Fruit fly (Drosophila melanogaster) whole organism: ENCODE results near the gene CG12984.

ENCODE experiments used
- CG8478 ChIP-seq: fragments of >200 bp; optimal IDR thresholded peaks from 2 replicates; lab custom pipeline; 2018; ENCODE audit warnings: inconsistent platforms
- Dll ChIP-seq: fragments of >200 bp; optimal IDR thresholded peaks from 2 replicates; lab custom pipeline; 2017
- EcR ChIP-seq, 2 experiments: fragments of >200 bp; optimal IDR thresholded peaks; 2 replicates each; lab custom pipeline; 2017; ENCODE audit warnings: missing biosample characterization in 2 of 2, missing genetic modification characterization in 2 of 2, missing genetic modification reagents in 2 of 2
- pan ChIP-seq: fragments of >200 bp; optimal IDR thresholded peaks from 2 replicates; lab custom pipeline; 2017
- psq ChIP-seq: fragments of >200 bp; optimal IDR thresholded peaks from 2 replicates; lab custom pipeline; 2017
- usp ChIP-seq: fragments of >200 bp; optimal IDR thresholded peaks from 2 replicates; lab custom pipeline; 2017; ENCODE audit warnings: missing biosample characterization, missing genetic modification characterization, mixed read lengths

- TF ChIP-seq pan (no peak), CG8478 (no peak), psq (lab: Kevin White, UChicago) (no peak), usp (no peak), Dll (lab: Kevin White, UChicago) (no peak), EcR (GFP tag; optimal IDR thresholded peaks at IDR 0.05; lab: Kevin White, UChicago) (no peak)
These were observed 47.3 kb upstream of the CG12984 start for dm6 chr3L:20944180-20944579.
